Worm (Caenorhabditis elegans): ENCODE measurements around the gene col-12.

ce11 chrV:10453466-10453865 is 28.5 kb upstream of the col-12 start, which contains the start of gene Y32F6A.5:
- no peak for TF ChIP-seq ama-1 (optimal IDR thresholded peaks at IDR 0.05)
- no peak for TF ChIP-seq vab-7 (GFP tag; IDR thresholded peaks at IDR 0.05)
- TF ChIP-seq nhr-28 (tag; optimal IDR thresholded peaks at IDR 0.05) = no peak
- TF ChIP-seq snpc-4 (tag; optimal IDR thresholded peaks at IDR 0.05) = no peak
- TF ChIP-seq skn-1 (tag; optimal IDR thresholded peaks at IDR 0.05) = no peak
- TF ChIP-seq unc-62 (GFP tag; optimal IDR thresholded peaks at IDR 0.05 in 1 of 2) = peak in 1 of 2 experiments; percentile 3
- TF ChIP-seq unc-62 (tag; optimal IDR thresholded peaks at IDR 0.05) = no peak
- no peak for TF ChIP-seq nhr-77 (tag; optimal IDR thresholded peaks at IDR 0.05)
